Worm (Caenorhabditis elegans): ENCODE data around the gene C34B4.2.

The C34B4.2 gene

DNA sequence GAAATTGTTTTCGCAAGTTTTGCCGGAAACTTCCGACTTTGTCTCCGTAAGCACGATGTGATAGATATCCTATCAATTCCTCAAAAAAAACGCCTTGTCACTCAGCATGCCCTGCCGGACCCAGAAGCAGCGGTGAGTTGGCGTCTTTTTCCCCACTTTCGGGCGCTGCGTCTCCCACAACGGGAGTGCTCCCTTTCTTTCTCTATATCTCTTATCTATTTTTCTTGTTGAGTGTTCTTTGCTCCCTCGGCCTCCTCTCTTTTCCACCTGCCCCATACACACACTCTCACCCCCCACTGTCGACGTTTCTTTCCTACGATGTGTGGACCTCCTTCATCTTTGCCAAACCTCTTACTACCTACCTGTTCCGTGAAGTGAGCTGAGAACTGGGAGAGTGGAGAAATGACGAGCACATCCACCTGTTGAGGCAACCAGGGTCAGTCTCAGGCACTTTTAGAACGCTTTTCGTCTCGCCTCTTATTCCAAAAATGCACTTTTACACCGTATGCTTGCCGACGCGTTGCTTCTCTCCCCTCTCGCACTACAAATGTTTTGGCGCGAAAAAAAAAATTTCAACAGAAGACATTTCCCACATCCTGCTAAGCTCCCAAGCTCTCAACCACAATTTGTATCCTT is 3.2 kb downstream of the C34B4.2 start:
- TF ChIP-seq duxl-1 (tag; optimal IDR thresholded peaks at IDR 0.05; ENCODE audit: poor library complexity): no peak
- TF ChIP-seq F26F4.8 (GFP tag; conservative IDR thresholded peaks at IDR 0.05): no peak
- no peak for TF ChIP-seq snpc-4 (tag; optimal IDR thresholded peaks at IDR 0.05)
- TF ChIP-seq tra-1 (GFP tag; IDR thresholded peaks at IDR 0.05): peak; percentile 73
- peak; percentile 78 for TF ChIP-seq nhr-10 (tag; optimal IDR thresholded peaks at IDR 0.05)
- TF ChIP-seq mxl-3 (GFP tag; optimal IDR thresholded peaks at IDR 0.05): peak; percentile 26
- no peak for TF ChIP-seq ceh-82 (tag; optimal IDR thresholded peaks at IDR 0.05)
- no peak for TF ChIP-seq ztf-7 (tag; optimal IDR thresholded peaks at IDR 0.05)
- TF ChIP-seq unc-62 (GFP tag; optimal IDR thresholded peaks at IDR 0.05 in 1 of 2): peak in 1 of 2 experiments; percentile 98
- TF ChIP-seq unc-62 (tag; optimal IDR thresholded peaks at IDR 0.05): no peak
- peak; percentile 52 for TF ChIP-seq T20F7.1 (GFP tag; optimal IDR thresholded peaks at IDR 0.05)
- TF ChIP-seq egl-43 (GFP tag; IDR thresholded peaks at IDR 0.05): peak; percentile 74
- peak; percentile 12 for TF ChIP-seq ceh-28 (tag; optimal IDR thresholded peaks at IDR 0.05)
- no peak for TF ChIP-seq ceh-32 (tag; optimal IDR thresholded peaks at IDR 0.05; ENCODE audit: poor library complexity)
- peak; percentile 87 for TF ChIP-seq hlh-11 (tag; optimal IDR thresholded peaks at IDR 0.05)
- TF ChIP-seq nhr-28 (tag; optimal IDR thresholded peaks at IDR 0.05): peak; percentile 57
- no peak for TF ChIP-seq unc-130 (GFP tag; optimal IDR thresholded peaks at IDR 0.05)
- no peak for TF ChIP-seq ZK546.5 (tag; optimal IDR thresholded peaks at IDR 0.05)
- peak; percentile 51; the same call in 1 of the 2 replicates for TF ChIP-seq php-3 (GFP tag; IDR thresholded peaks at IDR 0.05)
- TF ChIP-seq nhr-102 (tag; optimal IDR thresholded peaks at IDR 0.05): peak; percentile 19
- no peak for TF ChIP-seq daf-12 (tag; optimal IDR thresholded peaks at IDR 0.05)
- TF ChIP-seq ztf-11 (tag; optimal IDR thresholded peaks at IDR 0.05): no peak
- no peak for TF ChIP-seq arid-1 (GFP tag; conservative IDR thresholded peaks at IDR 0.05)
- TF ChIP-seq F10B5.3 (tag; optimal IDR thresholded peaks at IDR 0.05): no peak
- no peak for TF ChIP-seq egl-27 (tag; optimal IDR thresholded peaks at IDR 0.05)
- TF ChIP-seq madf-9 (GFP tag; conservative IDR thresholded peaks at IDR 0.05): peak; percentile 51
- no peak for TF ChIP-seq tag-97 (GFP tag; IDR thresholded peaks at IDR 0.05)
- TF ChIP-seq unc-39 (tag; optimal IDR thresholded peaks at IDR 0.05): no peak
- 0 out of 2 replicates have a peak, but pooled peaks have one; percentile 7 for TF ChIP-seq D1046.2 (GFP tag; IDR thresholded peaks at IDR 0.05)
- 0 out of 2 replicates have a peak, but pooled peaks have one; percentile 19 for TF ChIP-seq zfp-3 (GFP tag; conservative IDR thresholded peaks at IDR 0.05)
- no peak for TF ChIP-seq vab-7 (GFP tag; IDR thresholded peaks at IDR 0.05)
- TF ChIP-seq fkh-10 (GFP tag; optimal IDR thresholded peaks at IDR 0.05): no peak
- TF ChIP-seq ZK337.2 (GFP tag; IDR thresholded peaks at IDR 0.05): no peak
- no peak for TF ChIP-seq gei-8 (GFP tag; optimal IDR thresholded peaks at IDR 0.05)
- peak; percentile 90 for TF ChIP-seq ceh-20 (GFP tag; IDR thresholded peaks at IDR 0.05)
- no peak for TF ChIP-seq nhr-237 (tag; optimal IDR thresholded peaks at IDR 0.05)
- no peak for TF ChIP-seq pqm-1 (tag; optimal IDR thresholded peaks at IDR 0.05)
- peak; percentile 85 for TF ChIP-seq dmd-6 (GFP tag; IDR thresholded peaks at IDR 0.05)
- TF ChIP-seq dve-1 (tag; optimal IDR thresholded peaks at IDR 0.05; ENCODE audit: insufficient read depth): peak; percentile 45
- peak; percentile 32; the same call in 1 of the 2 replicates for TF ChIP-seq lin-29 (GFP tag; IDR thresholded peaks at IDR 0.05)
- no peak for TF ChIP-seq sdz-12 (GFP tag; optimal IDR thresholded peaks at IDR 0.05)
- TF ChIP-seq nhr-48 (tag; optimal IDR thresholded peaks at IDR 0.05): peak; percentile 11
- no peak for TF ChIP-seq Y48G9A.11 (GFP tag; IDR thresholded peaks at IDR 0.05)
- no peak for TF ChIP-seq nhr-41 (GFP tag; IDR thresholded peaks at IDR 0.05)
- TF ChIP-seq daf-19 (GFP tag; conservative IDR thresholded peaks at IDR 0.05): no peak
- TF ChIP-seq ces-1 (GFP tag; optimal IDR thresholded peaks at IDR 0.05): no peak
- TF ChIP-seq set-16 (GFP tag; IDR thresholded peaks at IDR 0.05): peak; percentile 69
- no peak for TF ChIP-seq attf-4 (tag; optimal IDR thresholded peaks at IDR 0.05)
- TF ChIP-seq lsy-2 (tag; optimal IDR thresholded peaks at IDR 0.05): peak; percentile 37 to 72
- TF ChIP-seq nhr-6 (tag; optimal IDR thresholded peaks at IDR 0.05): peak; percentile 85
- peak; percentile 40 for TF ChIP-seq ama-1 (optimal IDR thresholded peaks at IDR 0.05)

All from whole organism, L4 larva.